Worm (Caenorhabditis elegans) whole organism, L4 larva: Measurements from ENCODE around the gene egl-46.

Experiments used
- F37D6.2 ChIP-seq: sonication (generic microtip); optimal IDR thresholded peaks from 2 replicates; lab custom pipeline; 2016; ENCODE audit warnings: mild to moderate bottlenecking, missing genetic modification characterization, missing compliant biosample characterization
- Y48G9A.11 ChIP-seq: fragments of 200-800 bp; sonication (Bioruptor generic); IDR thresholded peaks from 2 replicates; pipeline ENCODE4 v1.3.6; 2022; ENCODE audit warnings: missing genetic modification reagents, missing genetic modification characterization, missing compliant biosample characterization
- aha-1 ChIP-seq: fragments of 150-350 bp; peaks from one replicate; lab custom pipeline; 2014; ENCODE audit warnings: missing biosample characterization, missing genetic modification characterization
- ama-1 ChIP-seq: fragments of 150-350 bp; optimal IDR thresholded peaks from 2 replicates; lab custom pipeline; 2014; ENCODE audit warnings: inconsistent platforms, mixed read lengths
- ceh-20 ChIP-seq: fragments of 200-800 bp; sonication (Bioruptor generic); IDR thresholded peaks from 2 replicates; pipeline ENCODE4 v1.3.6; 2022; ENCODE audit warnings: missing genetic modification reagents, missing genetic modification characterization, missing compliant biosample characterization
- ceh-28 ChIP-seq: fragments of 150-350 bp; optimal IDR thresholded peaks from 2 replicates; lab custom pipeline; 2014; ENCODE audit warnings: missing biosample characterization, missing genetic modification reagents, missing genetic modification characterization
- ceh-32 ChIP-seq: sonication (generic microtip); optimal IDR thresholded peaks from 2 replicates; lab custom pipeline; 2016; ENCODE audit warnings: mild to moderate bottlenecking, missing genetic modification characterization, missing compliant biosample characterization; ENCODE audit not compliant: poor library complexity
- ceh-44 ChIP-seq: fragments of 200-800 bp; sonication (Bioruptor generic); IDR thresholded peaks from 2 replicates; pipeline ENCODE4 v1.3.6; 2022; ENCODE audit warnings: missing genetic modification reagents, missing genetic modification characterization, missing compliant biosample characterization
- ceh-62 ChIP-seq: sonication (generic microtip); optimal IDR thresholded peaks from 2 replicates; lab custom pipeline; 2017; ENCODE audit warnings: missing biosample characterization, missing genetic modification characterization
- ces-1 ChIP-seq: fragments of 150-350 bp; sonication (generic microtip); optimal IDR thresholded peaks from 4 replicates; lab custom pipeline; 2014; ENCODE audit warnings: missing biosample characterization, missing genetic modification reagents, missing genetic modification characterization
- dmd-6 ChIP-seq: fragments of 200-800 bp; sonication (Bioruptor generic); IDR thresholded peaks from 2 replicates; pipeline ENCODE4 v1.3.6; 2022; ENCODE audit warnings: missing genetic modification reagents, missing genetic modification characterization, missing compliant biosample characterization
- duxl-1 ChIP-seq: sonication (generic microtip); optimal IDR thresholded peaks from 2 replicates; lab custom pipeline; 2016; ENCODE audit warnings: mild to moderate bottlenecking, missing genetic modification characterization, moderate library complexity, missing compliant biosample characterization; ENCODE audit not compliant: poor library complexity
- egl-27 ChIP-seq: sonication (generic microtip); optimal IDR thresholded peaks from 3 replicates; lab custom pipeline; 2017; ENCODE audit warnings: missing biosample characterization, missing genetic modification reagents, missing genetic modification characterization
- egl-43 ChIP-seq: fragments of 200-800 bp; sonication (Bioruptor generic); IDR thresholded peaks from 2 replicates; pipeline ENCODE4 v1.3.6; 2022; ENCODE audit warnings: missing genetic modification reagents, missing genetic modification characterization, missing compliant biosample characterization
- fkh-10 ChIP-seq: fragments of 150-350 bp; optimal IDR thresholded peaks from 2 replicates; lab custom pipeline; 2014; ENCODE audit warnings: missing biosample characterization, missing genetic modification reagents, missing genetic modification characterization
- hlh-11 ChIP-seq: fragments of 200-800 bp; sonication (Bioruptor generic); optimal IDR thresholded peaks from 2 replicates; lab custom pipeline; 2018; ENCODE audit warnings: mild to moderate bottlenecking, missing genetic modification characterization, missing compliant biosample characterization
- hlh-30 ChIP-seq: sonication (generic microtip); optimal IDR thresholded peaks from 2 replicates; lab custom pipeline; 2017; ENCODE audit warnings: antibody characterized with exemption, mild to moderate bottlenecking, missing genetic modification characterization, missing compliant biosample characterization; ENCODE audit not compliant: insufficient read depth
- hmg-1.1 ChIP-seq: fragments of 200-800 bp; sonication (Bioruptor generic); IDR thresholded peaks from 2 replicates; pipeline ENCODE4 v1.3.6; 2022; ENCODE audit warnings: missing genetic modification reagents, missing genetic modification characterization, missing compliant biosample characterization
- lin-1 ChIP-seq: fragments of 200-800 bp; sonication (Bioruptor generic); IDR thresholded peaks from 2 replicates; pipeline ENCODE4 v1.3.6; 2022; ENCODE audit warnings: missing genetic modification reagents, missing genetic modification characterization, missing compliant biosample characterization
- lin-13 ChIP-seq: fragments of 150-350 bp; optimal IDR thresholded peaks from 2 replicates; lab custom pipeline; 2014; ENCODE audit warnings: missing biosample characterization, missing genetic modification reagents, missing genetic modification characterization
- lin-29 ChIP-seq: fragments of 200-800 bp; sonication (Bioruptor generic); IDR thresholded peaks from 2 replicates; pipeline ENCODE4 v1.3.6; 2022; ENCODE audit warnings: missing genetic modification reagents, missing genetic modification characterization, missing compliant biosample characterization
- lin-38 ChIP-seq: fragments of 200-800 bp; sonication (Bioruptor generic); IDR thresholded peaks from 2 replicates; pipeline ENCODE4 v1.3.6; 2022; ENCODE audit warnings: missing genetic modification reagents, missing genetic modification characterization, missing compliant biosample characterization
- lsy-2 ChIP-seq, 2 experiments: fragments of 150-350 bp in 1 of 2; sonication (generic microtip) in 1 of 2; optimal IDR thresholded peaks; 2 replicates each; lab custom pipeline; 2014 to 2017; ENCODE audit warnings: missing biosample characterization in 2 of 2, missing genetic modification characterization in 2 of 2
- madf-9 ChIP-seq: fragments of 200-800 bp; sonication (Bioruptor generic); conservative IDR thresholded peaks from 2 replicates; pipeline ENCODE4 v1.3.6; 2022; ENCODE audit warnings: missing genetic modification reagents, missing genetic modification characterization, missing compliant biosample characterization
- mdl-1 ChIP-seq, 2 experiments: fragments of 150-350 bp in 1 of 2; sonication (generic microtip) in 1 of 2; optimal IDR thresholded peaks; 2 replicates each; lab custom pipeline; 2014 to 2017; ENCODE audit warnings: missing biosample characterization in 2 of 2, missing genetic modification characterization in 2 of 2
- mdt-29 ChIP-seq: fragments of 200-800 bp; sonication (Bioruptor generic); IDR thresholded peaks from 2 replicates; pipeline ENCODE4 v1.3.6; 2022; ENCODE audit warnings: missing genetic modification reagents, missing genetic modification characterization, missing compliant biosample characterization
- mep-1 ChIP-seq: fragments of 150-350 bp; sonication (generic microtip); optimal IDR thresholded peaks from 3 replicates; lab custom pipeline; 2014; ENCODE audit warnings: missing biosample characterization, missing genetic modification characterization
- mes-2 ChIP-seq: sonication (generic microtip); optimal IDR thresholded peaks from 2 replicates; lab custom pipeline; 2016; ENCODE audit warnings: missing genotype, mild to moderate bottlenecking, missing genetic modification characterization, missing compliant biosample characterization; ENCODE audit not compliant: poor library complexity, severe bottlenecking
- mxl-3 ChIP-seq: fragments of 200-800 bp; sonication (Bioruptor generic); optimal IDR thresholded peaks from 2 replicates; lab custom pipeline; 2018; ENCODE audit warnings: mild to moderate bottlenecking, missing genetic modification characterization, missing compliant biosample characterization
- nhr-102 ChIP-seq: sonication (generic microtip); optimal IDR thresholded peaks from 2 replicates; lab custom pipeline; 2016; ENCODE audit warnings: mild to moderate bottlenecking, missing genetic modification characterization, moderate library complexity, missing compliant biosample characterization
- nhr-111 ChIP-seq: fragments of 200-800 bp; sonication (Bioruptor generic); optimal IDR thresholded peaks from 2 replicates; lab custom pipeline; 2018; ENCODE audit warnings: mild to moderate bottlenecking, missing genetic modification characterization, missing compliant biosample characterization
- nhr-42 ChIP-seq: fragments of 200-800 bp; sonication (Bioruptor generic); IDR thresholded peaks from 2 replicates; pipeline ENCODE4 v1.3.6; 2022; ENCODE audit warnings: missing genetic modification characterization, missing compliant biosample characterization
- nhr-48 ChIP-seq: sonication (generic microtip); optimal IDR thresholded peaks from 2 replicates; lab custom pipeline; 2016; ENCODE audit warnings: mild to moderate bottlenecking, missing genetic modification characterization, missing compliant biosample characterization
- nhr-6 ChIP-seq: fragments of 150-350 bp; optimal IDR thresholded peaks from 2 replicates; lab custom pipeline; 2014; ENCODE audit warnings: missing biosample characterization, missing genetic modification characterization
- nhr-76 ChIP-seq: fragments of 150-350 bp; optimal IDR thresholded peaks from 2 replicates; lab custom pipeline; 2014; ENCODE audit warnings: missing biosample characterization, missing genetic modification characterization
- nhr-77 ChIP-seq: fragments of 150-350 bp; optimal IDR thresholded peaks from 2 replicates; lab custom pipeline; 2014; ENCODE audit warnings: missing biosample characterization, missing genetic modification characterization
- rbr-2 ChIP-seq: sonication (generic microtip); optimal IDR thresholded peaks from 2 replicates; lab custom pipeline; 2016; ENCODE audit warnings: missing genotype, missing genetic modification characterization, missing compliant biosample characterization
- set-16 ChIP-seq: fragments of 200-800 bp; sonication (Bioruptor generic); IDR thresholded peaks from 2 replicates; pipeline ENCODE4 v1.3.6; 2022; ENCODE audit warnings: missing genetic modification reagents, missing genetic modification characterization, missing compliant biosample characterization
- spr-1 ChIP-seq: sonication (generic microtip); optimal IDR thresholded peaks from 2 replicates; lab custom pipeline; 2016; ENCODE audit warnings: mild to moderate bottlenecking, missing genetic modification characterization, missing compliant biosample characterization
- tag-97 ChIP-seq: fragments of 200-800 bp; sonication (Bioruptor generic); IDR thresholded peaks from 2 replicates; pipeline ENCODE4 v1.3.6; 2022; ENCODE audit warnings: missing genetic modification characterization, missing compliant biosample characterization
- unc-39 ChIP-seq: sonication (generic microtip); optimal IDR thresholded peaks from 2 replicates; lab custom pipeline; 2017; ENCODE audit warnings: missing biosample characterization, missing genetic modification characterization
- vab-7 ChIP-seq: fragments of 200-800 bp; sonication (Bioruptor generic); IDR thresholded peaks from 2 replicates; pipeline ENCODE4 v1.3.6; 2022; ENCODE audit warnings: missing genetic modification reagents, missing genetic modification characterization, missing compliant biosample characterization
- zag-1 ChIP-seq: fragments of 150-350 bp; optimal IDR thresholded peaks from 2 replicates; lab custom pipeline; 2014; ENCODE audit warnings: missing biosample characterization, missing genetic modification characterization

egl-46 gene

ce11 chrV:6665751-6666150, 15.6 kb downstream of the egl-46 start, which contains the start of gene pmp-5 (continued):
- TF ChIP-seq madf-9 = no peak

ce11 chrV:6662505-6662904, 18.9 kb downstream of the egl-46 start:
- TF ChIP-seq aha-1 (tag; lab: Kevin White, UChicago) (peak; percentile 94), lin-29 (GFP tag; lab: Robert Waterston, UW) (0 out of 2 replicates have a peak, but pooled peaks have one; percentile 14), nhr-77 (tag; lab: Kevin White, UChicago) (no peak), egl-43 (GFP tag; lab: Robert Waterston, UW) (0 out of 2 replicates have a peak, but pooled peaks have one; percentile 12)

ce11 chrV:6661658-6662057, 19.7 kb downstream of the egl-46 start:
- TF ChIP-seq ceh-32 (tag; lab: Kevin White, UChicago) (no peak), duxl-1 (tag; lab: Kevin White, UChicago) (no peak), hmg-1.1 (GFP tag; lab: Robert Waterston, UW) (no peak), nhr-6 (no peak), nhr-48 (tag; lab: Kevin White, UChicago) (peak; percentile 15), mdt-29 (no peak), vab-7 (GFP tag; lab: Robert Waterston, UW) (no peak), zag-1 (tag; lab: Kevin White, UChicago) (no peak), mes-2 (peak; percentile 5), lin-13 (GFP tag; lab: Kevin White, UChicago) (no peak), ceh-44 (GFP tag; lab: Robert Waterston, UW) (no peak), ces-1 (GFP tag; lab: Kevin White, UChicago) (peak; percentile 61), nhr-76 (tag; lab: Kevin White, UChicago) (no peak), ceh-28 (tag; lab: Kevin White, UChicago) (no peak), nhr-111 (no peak), lsy-2 (tag; optimal IDR thresholded peaks at IDR 0.05; lab: Kevin White, UChicago) (peak in 1 of 2 experiments; percentile 12), nhr-42 (GFP tag; lab: Robert Waterston, UW) (no peak), lin-38 (GFP tag; lab: Robert Waterston, UW) (no peak), Y48G9A.11 (GFP tag; lab: Robert Waterston, UW) (no peak), egl-27 (tag; lab: Kevin White, UChicago) (no peak), tag-97 (GFP tag; lab: Robert Waterston, UW) (no peak), nhr-102 (tag; lab: Kevin White, UChicago) (peak; percentile 23)

ce11 chrV:6659533-6659932, 21.8 kb downstream of the egl-46 start:
- peak; percentile 92 for TF ChIP-seq aha-1 (tag; lab: Kevin White, UChicago)
- TF ChIP-seq Y48G9A.11 (GFP tag; lab: Robert Waterston, UW) = no peak

ce11 chrV:6658765-6659164, 22.6 kb downstream of the egl-46 start:
- TF ChIP-seq rbr-2 (tag; lab: Kevin White, UChicago) = peak; percentile 74
- TF ChIP-seq Y48G9A.11 (GFP tag; lab: Robert Waterston, UW) = 0 out of 2 replicates have a peak, but pooled peaks have one; percentile 24
- TF ChIP-seq vab-7 (GFP tag; lab: Robert Waterston, UW) = peak; percentile 24; the same call in 1 of the 2 replicates
- TF ChIP-seq mxl-3 (GFP tag; lab: Kevin White, UChicago) = peak; percentile 24
- peak in 1 of 2 experiments; percentile 19 for TF ChIP-seq lsy-2 (tag; optimal IDR thresholded peaks at IDR 0.05; lab: Kevin White, UChicago)
- peak; percentile 30 for TF ChIP-seq F37D6.2
- peak; percentile 30; the same call in 1 of the 2 replicates for TF ChIP-seq dmd-6
- TF ChIP-seq mep-1 (tag; lab: Kevin White, UChicago) = peak; percentile 57
- TF ChIP-seq mdl-1 (tag; optimal IDR thresholded peaks at IDR 0.05; lab: Kevin White, UChicago) = peak in 1 of 2 experiments; percentile 83
- no peak for TF ChIP-seq ama-1 (lab: Kevin White, UChicago)
- TF ChIP-seq hlh-30 (tag; lab: Kevin White, UChicago) = peak; percentile 85
- no peak for TF ChIP-seq madf-9
- no peak for TF ChIP-seq lin-1 (GFP tag; lab: Robert Waterston, UW)
- no peak for TF ChIP-seq unc-39 (tag; lab: Kevin White, UChicago)
- TF ChIP-seq egl-43 (GFP tag; lab: Robert Waterston, UW) = peak; percentile 74
- TF ChIP-seq nhr-111 = no peak
- no peak for TF ChIP-seq ceh-20 (GFP tag; lab: Robert Waterston, UW)
- TF ChIP-seq hlh-11 (tag; lab: Kevin White, UChicago) = peak; percentile 35
- peak; percentile 18 for TF ChIP-seq mes-2
- peak; percentile 64 for TF ChIP-seq set-16 (GFP tag; lab: Robert Waterston, UW)
- TF ChIP-seq tag-97 (GFP tag; lab: Robert Waterston, UW) = no peak
- no peak for TF ChIP-seq ceh-62 (tag; lab: Kevin White, UChicago)
- peak; percentile 69 for TF ChIP-seq fkh-10
- TF ChIP-seq spr-1 = no peak
